Fruit fly (Drosophila melanogaster): Measurements from ENCODE around the gene CG13678.

dm6 chr3L:8177795-8178564 lies 44.0 kb upstream of the CG13678 start, which contains the start of gene Nmt:
- TF ChIP-seq CTCF (optimal IDR thresholded peaks at IDR 0.05) (no peak), CG8478 (optimal IDR thresholded peaks at IDR 0.05) (no peak)

All from S2 (cell line).